Worm (Caenorhabditis elegans) whole organism, L4/young adult: ENCODE measurements around the gene oct-2.

ENCODE experiments used
- W03F9.2 ChIP-seq: fragments of 150-350 bp; optimal IDR thresholded peaks from 2 replicates; lab custom pipeline; 2014; ENCODE audit warnings: missing biosample characterization, missing genetic modification characterization
- him-1 ChIP-seq: sonication (generic microtip); optimal IDR thresholded peaks from 2 replicates; lab custom pipeline; 2016; ENCODE audit warnings: missing genotype, missing genetic modification reagents, missing genetic modification characterization, missing compliant biosample characterization

DNA sequence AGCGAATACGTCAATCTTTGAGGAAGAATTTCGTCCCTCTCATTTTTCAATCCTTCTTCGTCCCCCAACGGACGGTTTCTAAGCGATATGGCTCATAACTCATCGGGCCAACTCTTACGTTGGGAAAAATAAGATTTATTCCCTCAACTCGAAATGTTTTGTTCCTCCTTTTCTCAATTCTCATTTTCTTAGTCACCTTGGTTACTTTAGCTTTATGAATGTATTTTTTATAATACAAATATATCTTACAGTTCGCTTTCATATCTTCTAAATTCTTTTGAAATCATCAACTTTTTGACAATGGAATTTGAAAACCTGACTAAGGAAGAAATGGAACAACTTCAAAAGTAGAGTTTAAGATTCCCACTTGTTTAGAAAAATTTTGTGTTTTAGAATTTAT is 16.8 kb upstream of the oct-2 start, which contains the start of gene npr-9:
- no peak for TF ChIP-seq W03F9.2 (tag; lab: Kevin White, UChicago)
- no peak for TF ChIP-seq him-1
